Worm (Caenorhabditis elegans) whole organism, L1 larva: ENCODE results near the gene T24C4.5.

Source experiments
- C16A3.4 ChIP-seq: fragments of 150-350 bp; optimal IDR thresholded peaks from 2 replicates; lab custom pipeline; 2014; ENCODE audit warnings: missing biosample characterization, missing genetic modification characterization
- Y116A8C.19 ChIP-seq: sonication (generic microtip); optimal IDR thresholded peaks from 2 replicates; lab custom pipeline; 2016; ENCODE audit warnings: missing compliant biosample characterization, missing genetic modification characterization, borderline replicate concordance
- aly-2 ChIP-seq: fragments of 150-350 bp; optimal IDR thresholded peaks from 2 replicates; lab custom pipeline; 2014; ENCODE audit warnings: missing biosample characterization, missing genetic modification characterization
- blmp-1 ChIP-seq: fragments of 150-350 bp; optimal IDR thresholded peaks from 2 replicates; lab custom pipeline; 2014; ENCODE audit warnings: missing biosample characterization, missing genetic modification characterization
- ceh-63 ChIP-seq: fragments of 200-800 bp; sonication (Bioruptor generic); optimal IDR thresholded peaks from 2 replicates; lab custom pipeline; 2018; ENCODE audit warnings: mild to moderate bottlenecking, missing genetic modification characterization, missing compliant biosample characterization
- ceh-82 ChIP-seq, 3 experiments: fragments of 150-350 bp in 1 of 3; sonication (generic microtip) in 2 of 3; optimal IDR thresholded peaks; 2 replicates each; lab custom pipeline; 2014 to 2017; ENCODE audit warnings: missing biosample characterization in 3 of 3, missing genetic modification characterization in 3 of 3
- ceh-88 ChIP-seq: fragments of 200-800 bp; sonication (Bioruptor generic); IDR thresholded peaks from 2 replicates; pipeline ENCODE4 v1.3.6; 2022; ENCODE audit warnings: missing genetic modification characterization, missing compliant biosample characterization
- ceh-90 ChIP-seq: sonication (generic microtip); optimal IDR thresholded peaks from 2 replicates; lab custom pipeline; 2016; ENCODE audit warnings: missing genetic modification characterization, missing compliant biosample characterization
- efl-3 ChIP-seq: fragments of 200-800 bp; sonication (Bioruptor generic); optimal IDR thresholded peaks from 2 replicates; lab custom pipeline; 2018; ENCODE audit warnings: mild to moderate bottlenecking, missing genetic modification characterization, missing compliant biosample characterization
- egl-13 ChIP-seq: sonication (generic microtip); optimal IDR thresholded peaks from 2 replicates; lab custom pipeline; 2016; ENCODE audit warnings: missing genotype, missing genetic modification reagents, missing genetic modification characterization, missing compliant biosample characterization
- ets-5 ChIP-seq: fragments of 200-800 bp; sonication (Bioruptor generic); IDR thresholded peaks from 2 replicates; pipeline ENCODE4 v1.3.6; 2022; ENCODE audit warnings: missing genetic modification characterization, missing compliant biosample characterization
- fkh-10 ChIP-seq: sonication (generic microtip); optimal IDR thresholded peaks from 2 replicates; lab custom pipeline; 2017; ENCODE audit warnings: missing biosample characterization, missing genetic modification reagents, missing genetic modification characterization
- fkh-4 ChIP-seq: sonication (generic microtip); optimal IDR thresholded peaks from 2 replicates; lab custom pipeline; 2016; ENCODE audit warnings: missing compliant biosample characterization, missing genetic modification characterization, borderline replicate concordance
- fkh-8 ChIP-seq: sonication (generic microtip); optimal IDR thresholded peaks from 2 replicates; lab custom pipeline; 2016; ENCODE audit warnings: mild to moderate bottlenecking, missing genetic modification characterization, missing compliant biosample characterization
- fos-1 ChIP-seq: fragments of 150-350 bp; optimal IDR thresholded peaks from 2 replicates; lab custom pipeline; 2014; ENCODE audit warnings: missing biosample characterization, missing genetic modification characterization
- grh-1 ChIP-seq: fragments of 200-800 bp; sonication (Bioruptor generic); IDR thresholded peaks from 2 replicates; pipeline ENCODE4 v1.3.6; 2022; ENCODE audit warnings: missing genetic modification reagents, missing genetic modification characterization, missing compliant biosample characterization
- hlh-17 ChIP-seq: fragments of 200-800 bp; sonication (Bioruptor generic); optimal IDR thresholded peaks from 2 replicates; lab custom pipeline; 2018; ENCODE audit warnings: missing genetic modification characterization, mild to moderate bottlenecking, missing compliant biosample characterization, moderate library complexity, borderline replicate concordance
- hlh-4 ChIP-seq: sonication (generic microtip); optimal IDR thresholded peaks from 2 replicates; lab custom pipeline; 2016; ENCODE audit warnings: mild to moderate bottlenecking, missing genetic modification characterization, missing compliant biosample characterization
- hpl-2 ChIP-seq: fragments of 150-350 bp; optimal IDR thresholded peaks from 2 replicates; lab custom pipeline; 2014; ENCODE audit warnings: missing biosample characterization, missing genetic modification reagents, missing genetic modification characterization
- isw-1 ChIP-seq: fragments of 200-800 bp; sonication (Bioruptor generic); IDR thresholded peaks from 2 replicates; pipeline ENCODE4 v1.3.6; 2022; ENCODE audit warnings: missing genetic modification characterization, missing compliant biosample characterization
- jun-1 ChIP-seq: fragments of 150-350 bp; optimal IDR thresholded peaks from 2 replicates; lab custom pipeline; 2014; ENCODE audit warnings: missing biosample characterization, missing genetic modification reagents, missing genetic modification characterization
- lin-14 ChIP-seq: fragments of 200-800 bp; sonication (Bioruptor generic); optimal IDR thresholded peaks from 2 replicates; lab custom pipeline; 2018; ENCODE audit warnings: mild to moderate bottlenecking, missing genetic modification characterization, moderate library complexity, missing compliant biosample characterization
- lin-15B ChIP-seq: fragments of 150-350 bp; sonication (generic microtip); optimal IDR thresholded peaks from 3 replicates; lab custom pipeline; 2014; ENCODE audit warnings: missing biosample characterization, missing genetic modification characterization
- lin-35 ChIP-seq, 2 experiments: fragments of 150-350 bp; optimal IDR thresholded peaks; 2 replicates each; lab custom pipeline; 2014; ENCODE audit warnings: missing biosample characterization in 2 of 2, missing genetic modification characterization in 2 of 2, missing genetic modification reagents in 2 of 2
- lin-39 ChIP-seq: fragments of 150-350 bp; optimal IDR thresholded peaks from 2 replicates; lab custom pipeline; 2014; ENCODE audit warnings: missing biosample characterization, missing genetic modification reagents, missing genetic modification characterization
- lsy-2 ChIP-seq, 2 experiments: fragments of 150-350 bp; optimal IDR thresholded peaks; 2 replicates each; lab custom pipeline; 2014; ENCODE audit warnings: missing biosample characterization in 2 of 2, missing genetic modification characterization in 2 of 2
- mdl-1 ChIP-seq, 2 experiments: fragments of 150-350 bp; optimal IDR thresholded peaks; 2 replicates each; lab custom pipeline; 2014 to 2017; ENCODE audit warnings: missing biosample characterization in 2 of 2, missing genetic modification characterization in 2 of 2, inconsistent platforms in 1 of 2
- mep-1 ChIP-seq: fragments of 150-350 bp; optimal IDR thresholded peaks from 2 replicates; lab custom pipeline; 2014; ENCODE audit warnings: missing biosample characterization, missing genetic modification characterization
- nhr-19 ChIP-seq: fragments of 200-800 bp; sonication (Bioruptor generic); conservative IDR thresholded peaks from 2 replicates; pipeline ENCODE4 v1.3.6; 2022; ENCODE audit warnings: missing genetic modification characterization, missing compliant biosample characterization
- nhr-28 ChIP-seq: fragments of 150-350 bp; optimal IDR thresholded peaks from 2 replicates; lab custom pipeline; 2014; ENCODE audit warnings: missing biosample characterization, missing genetic modification characterization
- nhr-47 ChIP-seq: sonication (generic microtip); optimal IDR thresholded peaks from 2 replicates; lab custom pipeline; 2016; ENCODE audit warnings: mild to moderate bottlenecking, missing genetic modification characterization, moderate library complexity, missing compliant biosample characterization
- nhr-71 ChIP-seq: sonication (generic microtip); optimal IDR thresholded peaks from 2 replicates; lab custom pipeline; 2016; ENCODE audit warnings: mild to moderate bottlenecking, missing genetic modification characterization, moderate library complexity, missing compliant biosample characterization
- nhr-76 ChIP-seq: sonication (generic microtip); optimal IDR thresholded peaks from 2 replicates; lab custom pipeline; 2017; ENCODE audit warnings: missing biosample characterization, missing genetic modification characterization
- nhr-84 ChIP-seq: sonication (generic microtip); optimal IDR thresholded peaks from 2 replicates; lab custom pipeline; 2017; ENCODE audit warnings: missing biosample characterization, missing genetic modification characterization
- nhr-85 ChIP-seq: sonication (generic microtip); peaks from one replicate; lab custom pipeline; 2016; ENCODE audit warnings: missing genetic modification characterization, inconsistent platforms, missing compliant biosample characterization
- nhr-90 ChIP-seq: sonication (generic microtip); optimal IDR thresholded peaks from 2 replicates; lab custom pipeline; 2016; ENCODE audit warnings: mild to moderate bottlenecking, missing genetic modification characterization, missing compliant biosample characterization; ENCODE audit not compliant: poor library complexity
- pqm-1 ChIP-seq: sonication (generic microtip); optimal IDR thresholded peaks from 3 replicates; lab custom pipeline; 2017; ENCODE audit warnings: missing biosample characterization, missing genetic modification characterization
- rnt-1 ChIP-seq: sonication (generic microtip); optimal IDR thresholded peaks from 2 replicates; lab custom pipeline; 2016; ENCODE audit warnings: mild to moderate bottlenecking, missing genetic modification characterization, moderate library complexity, missing compliant biosample characterization
- skn-1 ChIP-seq: fragments of 150-350 bp; optimal IDR thresholded peaks from 2 replicates; lab custom pipeline; 2014; ENCODE audit warnings: missing biosample characterization, missing genetic modification characterization
- snpc-4 ChIP-seq: fragments of 150-350 bp; optimal IDR thresholded peaks from 2 replicates; lab custom pipeline; 2014; ENCODE audit warnings: missing biosample characterization, missing genetic modification characterization
- snu-23 ChIP-seq: sonication (generic microtip); optimal IDR thresholded peaks from 2 replicates; lab custom pipeline; 2016; ENCODE audit warnings: missing genetic modification characterization, missing compliant biosample characterization
- sptf-1 ChIP-seq: fragments of 150-350 bp; optimal IDR thresholded peaks from 2 replicates; lab custom pipeline; 2014; ENCODE audit warnings: missing biosample characterization, missing genetic modification characterization
- sup-37 ChIP-seq: fragments of 200-800 bp; sonication (Bioruptor generic); optimal IDR thresholded peaks from 2 replicates; lab custom pipeline; 2018; ENCODE audit warnings: mild to moderate bottlenecking, missing genetic modification characterization, missing compliant biosample characterization
- swsn-7 ChIP-seq: sonication (generic microtip); optimal IDR thresholded peaks from 2 replicates; lab custom pipeline; 2016; ENCODE audit warnings: missing genetic modification characterization, missing compliant biosample characterization
- tlp-1 ChIP-seq: fragments of 150-350 bp; optimal IDR thresholded peaks from 2 replicates; lab custom pipeline; 2014; ENCODE audit warnings: missing biosample characterization, missing genetic modification characterization
- unc-30 ChIP-seq: sonication (generic microtip); optimal IDR thresholded peaks from 2 replicates; lab custom pipeline; 2017; ENCODE audit warnings: missing biosample characterization, missing genetic modification characterization
- unc-86 ChIP-seq: sonication (generic microtip); optimal IDR thresholded peaks from 2 replicates; lab custom pipeline; 2016; ENCODE audit warnings: missing genetic modification characterization, missing compliant biosample characterization
- unc-98 ChIP-seq: fragments of 200-800 bp; sonication (Bioruptor generic); IDR thresholded peaks from 2 replicates; pipeline ENCODE4 v1.3.6; 2022; ENCODE audit warnings: missing genetic modification characterization, missing compliant biosample characterization
- zag-1 ChIP-seq: fragments of 150-350 bp; optimal IDR thresholded peaks from 2 replicates; lab custom pipeline; 2014; ENCODE audit warnings: missing biosample characterization, missing genetic modification characterization
- zip-4 ChIP-seq: fragments of 200-800 bp; sonication (Bioruptor generic); optimal IDR thresholded peaks from 2 replicates; lab custom pipeline; 2018; ENCODE audit warnings: mild to moderate bottlenecking, missing genetic modification characterization, moderate library complexity, missing compliant biosample characterization

T24C4.5 gene

ce11 chrIII:834443-834815 is 45.1 kb downstream of the T24C4.5 start (continued):
- TF ChIP-seq nhr-85 (tag; lab: Kevin White, UChicago), result peak; percentile 64
- TF ChIP-seq snpc-4 (tag; lab: Kevin White, UChicago), result no peak
- TF ChIP-seq mdl-1 (tag; optimal IDR thresholded peaks at IDR 0.05; lab: Kevin White, UChicago), result peak in 1 of 2 experiments; percentile 7
- no peak for TF ChIP-seq ceh-82 (tag; optimal IDR thresholded peaks at IDR 0.05; lab: Kevin White, UChicago)
- no peak for TF ChIP-seq sup-37 (GFP tag; lab: Kevin White, UChicago)
- no peak for TF ChIP-seq skn-1 (tag; lab: Kevin White, UChicago)
- TF ChIP-seq unc-30, result no peak

DNA sequence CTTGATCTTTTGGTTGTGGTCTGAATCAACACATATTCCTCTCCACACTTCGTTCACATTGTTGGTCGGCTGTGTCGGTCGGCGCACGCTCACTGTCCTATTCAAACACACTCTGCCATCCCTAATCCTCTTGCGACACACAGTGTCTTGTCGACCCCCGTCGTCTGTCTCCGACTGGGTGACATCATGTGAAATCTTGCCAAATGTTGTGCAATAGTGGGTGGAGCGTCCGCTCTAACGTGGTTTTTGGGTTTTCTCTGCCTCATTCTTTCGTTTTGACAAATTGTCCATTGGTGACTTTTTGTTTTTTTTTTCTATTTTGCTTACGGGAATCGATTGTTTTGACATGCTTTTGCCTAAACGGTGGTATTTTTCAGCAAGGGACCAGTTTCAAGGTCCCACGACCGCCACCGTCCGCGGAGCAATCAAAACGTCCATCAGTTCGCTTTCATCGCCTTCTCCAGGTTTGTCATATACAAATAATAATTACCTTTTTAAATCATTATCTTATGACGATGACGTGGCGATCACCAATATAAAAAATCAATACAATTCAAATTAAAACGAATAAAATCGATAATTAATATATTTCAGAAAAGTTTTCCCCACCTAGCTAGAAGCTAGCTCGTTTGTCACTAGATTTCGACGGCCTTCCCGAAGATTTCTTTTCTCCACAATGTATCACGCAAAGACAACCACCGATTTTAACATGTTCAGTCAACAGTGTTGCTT is 45.7 kb downstream of the T24C4.5 start:
- TF ChIP-seq ceh-88 (GFP tag; lab: Robert Waterston, UW), result peak; percentile 45; the same call in 1 of the 2 replicates
- TF ChIP-seq swsn-7 (tag; lab: Kevin White, UChicago), result peak; percentile 93
- peak; percentile 97 for TF ChIP-seq nhr-85 (tag; lab: Kevin White, UChicago)
- peak; percentile 83 for TF ChIP-seq nhr-19 (GFP tag; lab: Robert Waterston, UW)
- peak; percentile 94 for TF ChIP-seq fkh-8 (tag; lab: Kevin White, UChicago)
- TF ChIP-seq efl-3 (GFP tag; lab: Kevin White, UChicago), result no peak
- TF ChIP-seq jun-1 (tag; lab: Kevin White, UChicago), result peak; percentile 95
- TF ChIP-seq fos-1 (tag; lab: Kevin White, UChicago), result peak; percentile 85
- peak; percentile 84 for TF ChIP-seq nhr-90 (tag; lab: Kevin White, UChicago)
- TF ChIP-seq rnt-1, result peak; percentile 86
- TF ChIP-seq lin-15B (tag; lab: Kevin White, UChicago), result no peak
- peak; percentile 91 for TF ChIP-seq nhr-47 (tag; lab: Kevin White, UChicago)
- no peak for TF ChIP-seq hlh-4
- TF ChIP-seq lin-39 (tag; lab: Kevin White, UChicago), result no peak
- peak; percentile 93 for TF ChIP-seq mep-1 (tag; lab: Kevin White, UChicago)
- TF ChIP-seq unc-86, result peak; percentile 80
- TF ChIP-seq mdl-1 (tag; optimal IDR thresholded peaks at IDR 0.05; lab: Kevin White, UChicago), result peak in 1 of 2 experiments; percentile 97
- no peak for TF ChIP-seq hlh-17
- TF ChIP-seq aly-2 (tag; lab: Kevin White, UChicago), result peak; percentile 55
- TF ChIP-seq lin-35 (GFP tag; optimal IDR thresholded peaks at IDR 0.05; lab: Kevin White, UChicago), result peak; percentile 79 to 89
- no peak for TF ChIP-seq ceh-63 (GFP tag; lab: Kevin White, UChicago)
- peak; percentile 56 for TF ChIP-seq hpl-2 (GFP tag; lab: Kevin White, UChicago)
- no peak for TF ChIP-seq Y116A8C.19 (tag; lab: Kevin White, UChicago)
- peak; percentile 94 for TF ChIP-seq C16A3.4 (tag; lab: Kevin White, UChicago)
- peak; percentile 54 for TF ChIP-seq egl-13 (tag; lab: Kevin White, UChicago)
- no peak for TF ChIP-seq ets-5 (GFP tag; lab: Robert Waterston, UW)
- TF ChIP-seq fkh-10 (GFP tag; lab: Kevin White, UChicago), result peak; percentile 81
- no peak for TF ChIP-seq zag-1
- peak; percentile 43 for TF ChIP-seq ceh-90 (tag; lab: Kevin White, UChicago)
- TF ChIP-seq lin-14 (GFP tag; lab: Kevin White, UChicago), result peak; percentile 99
- TF ChIP-seq tlp-1 (tag; lab: Kevin White, UChicago), result no peak
- no peak for TF ChIP-seq sptf-1
- no peak for TF ChIP-seq grh-1
- peak; percentile 97 for TF ChIP-seq nhr-71 (tag; lab: Kevin White, UChicago)
- no peak for TF ChIP-seq nhr-28 (tag; lab: Kevin White, UChicago)
- TF ChIP-seq nhr-76, result no peak
- peak; percentile 84 for TF ChIP-seq pqm-1 (tag; lab: Kevin White, UChicago)
- peak; percentile 95 for TF ChIP-seq snu-23
- no peak for TF ChIP-seq nhr-84 (tag; lab: Kevin White, UChicago)
- TF ChIP-seq unc-98, result no peak; the same call in 1 of the 2 replicates
- TF ChIP-seq fkh-4 (tag; lab: Kevin White, UChicago), result no peak
- TF ChIP-seq blmp-1 (tag; lab: Kevin White, UChicago), result peak; percentile 51
- peak; percentile 81 to 95 for TF ChIP-seq lsy-2 (tag; optimal IDR thresholded peaks at IDR 0.05; lab: Kevin White, UChicago)
- peak; percentile 83 for TF ChIP-seq isw-1 (GFP tag; lab: Robert Waterston, UW)
- TF ChIP-seq zip-4 (GFP tag; lab: Kevin White, UChicago), result peak; percentile 92
